Worm (Caenorhabditis elegans): ENCODE data around the gene ZK616.1.

Gene ZK616.1

DNA sequence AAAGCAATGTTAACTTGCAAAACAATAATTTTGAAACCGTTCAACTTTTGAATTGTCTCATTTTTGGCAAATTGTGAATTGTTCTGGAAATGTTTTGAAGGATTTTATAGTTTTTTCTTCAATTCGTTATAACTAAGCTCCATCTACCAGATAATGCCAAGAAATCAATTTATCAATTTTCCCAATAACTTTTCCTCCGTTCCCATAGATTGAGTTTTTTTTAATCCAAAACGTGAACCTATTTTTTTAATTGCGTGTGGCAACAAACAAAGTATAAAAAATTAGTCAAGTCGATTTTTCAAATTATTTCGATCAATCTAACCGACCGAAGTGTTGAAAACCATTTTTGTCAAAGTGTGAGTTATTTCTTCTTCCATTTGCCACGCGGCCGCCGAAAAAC is 52.0 kb downstream of the ZK616.1 start, which contains the start of gene Y4C6A.4:
Y4C6A.4 (plus strand) TSS at position 301 of the 400 bp plus-strand sequence.
- no peak for TF ChIP-seq ama-1 (optimal IDR thresholded peaks at IDR 0.05)
- no peak for TF ChIP-seq blmp-1 (tag; optimal IDR thresholded peaks at IDR 0.05; ENCODE audit: insufficient read depth)
- no peak for TF ChIP-seq elt-3 (tag; optimal IDR thresholded peaks at IDR 0.05)
- TF ChIP-seq zag-1 (tag; optimal IDR thresholded peaks at IDR 0.05), result no peak
- no peak for TF ChIP-seq sma-3 (GFP tag; optimal IDR thresholded peaks at IDR 0.05)
- TF ChIP-seq Y55F3AM.14 (GFP tag; optimal IDR thresholded peaks at IDR 0.05), result no peak

All from whole organism, L2 larva.